Worm (Caenorhabditis elegans): ENCODE measurements around the gene T08G5.2.

Gene T08G5.2

DNA sequence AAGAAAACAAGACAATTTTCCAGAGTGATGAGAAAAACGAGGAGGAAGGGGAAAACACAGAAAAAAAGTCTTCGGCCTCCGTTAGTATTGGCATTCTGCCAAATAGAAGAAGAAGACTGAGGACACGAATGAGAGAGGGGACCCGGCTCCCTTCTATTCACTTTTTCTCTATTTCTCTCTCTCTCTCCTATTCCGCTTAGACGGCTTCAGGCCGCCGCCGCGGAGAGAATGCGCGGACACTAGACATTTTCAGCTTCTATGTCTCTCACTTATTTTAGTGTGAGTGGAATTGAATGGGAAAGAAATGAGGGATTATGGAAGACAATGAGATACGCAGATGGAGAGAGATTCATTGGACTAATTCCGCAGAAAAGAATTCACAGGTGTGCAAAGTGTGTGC lies 19.3 kb downstream of the T08G5.2 start:
- TF ChIP-seq ham-2 (GFP tag; optimal IDR thresholded peaks at IDR 0.05) (peak; percentile 21), ces-1 (GFP tag; optimal IDR thresholded peaks at IDR 0.05) (peak; percentile 1), ceh-43 (GFP tag; optimal IDR thresholded peaks at IDR 0.05) (no peak)

DNA sequence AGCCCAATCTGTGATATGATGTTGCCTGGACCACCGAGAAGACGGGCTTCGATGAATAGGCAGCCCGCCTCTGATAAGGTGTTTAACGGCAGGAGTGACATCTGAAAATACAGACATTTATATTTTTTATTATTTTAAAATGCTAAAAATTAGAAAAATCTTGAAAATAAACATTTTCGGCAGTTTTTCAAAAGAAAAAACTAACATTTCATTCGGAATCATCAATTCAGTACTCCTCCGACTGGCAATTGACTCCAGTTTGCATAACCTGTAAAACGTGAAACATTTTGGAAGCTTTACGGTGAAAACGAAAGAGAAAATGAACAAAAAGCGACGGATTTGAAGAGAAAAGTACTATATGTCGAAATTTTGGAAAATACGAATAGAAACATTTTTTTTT lies 20.3 kb downstream of the T08G5.2 start, which contains the start of gene ric-7:
Gene ric-7, minus strand, starts transcription at position 101 of the 400 bp plus-strand sequence.
- TF ChIP-seq blmp-1 (tag; optimal IDR thresholded peaks at IDR 0.05) = no peak
- no peak for TF ChIP-seq lsy-2 (tag; optimal IDR thresholded peaks at IDR 0.05)
- no peak for TF ChIP-seq ces-1 (GFP tag; optimal IDR thresholded peaks at IDR 0.05)
- no peak for TF ChIP-seq tbx-8 (GFP tag; optimal IDR thresholded peaks at IDR 0.05)
- no peak for TF ChIP-seq ceh-83 (GFP tag; optimal IDR thresholded peaks at IDR 0.05)
- no peak for TF ChIP-seq lin-32 (GFP tag; optimal IDR thresholded peaks at IDR 0.05)
- TF ChIP-seq M03D4.4 (tag; optimal IDR thresholded peaks at IDR 0.05) = no peak
- no peak for TF ChIP-seq mep-1 (tag; optimal IDR thresholded peaks at IDR 0.05)
- TF ChIP-seq pha-4 (tag; optimal IDR thresholded peaks at IDR 0.05) = no peak
- no peak for TF ChIP-seq nhr-76 (tag; optimal IDR thresholded peaks at IDR 0.05)
- TF ChIP-seq bed-3 (GFP tag; optimal IDR thresholded peaks at IDR 0.05) = no peak
- no peak for TF ChIP-seq unc-120 (tag; optimal IDR thresholded peaks at IDR 0.05; ENCODE audit: poor library complexity, severe bottlenecking)
- no peak for TF ChIP-seq ztf-11 (tag; optimal IDR thresholded peaks at IDR 0.05)
- TF ChIP-seq unc-62 (GFP tag; optimal IDR thresholded peaks at IDR 0.05) = no peak
- no peak for TF ChIP-seq ceh-39 (tag; optimal IDR thresholded peaks at IDR 0.05)

DNA sequence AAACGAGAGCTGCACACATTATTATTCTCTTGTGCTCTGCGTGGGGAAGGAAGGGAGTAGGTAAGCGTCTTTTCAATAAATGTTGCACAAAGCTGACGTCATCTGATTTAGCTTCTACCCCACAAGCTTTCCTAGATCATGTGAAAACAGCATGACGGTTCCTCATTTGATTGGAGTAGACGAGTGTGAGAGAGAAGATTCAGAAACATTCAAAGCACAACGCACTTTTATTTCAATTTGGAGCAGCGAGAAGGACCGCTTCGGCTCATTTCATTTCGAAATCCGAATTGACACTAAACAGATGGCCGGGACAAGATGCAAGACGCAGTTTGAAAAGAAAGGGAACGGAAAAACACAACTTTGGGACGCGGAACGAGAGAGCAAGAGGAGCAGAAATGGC lies 21.8 kb downstream of the T08G5.2 start:
- TF ChIP-seq unc-62 (GFP tag; optimal IDR thresholded peaks at IDR 0.05) (peak; percentile 18), drap-1 (GFP tag; optimal IDR thresholded peaks at IDR 0.05) (no peak), hlh-1 (tag; optimal IDR thresholded peaks at IDR 0.05) (peak; percentile 45), unc-120 (tag; optimal IDR thresholded peaks at IDR 0.05; ENCODE audit: poor library complexity, severe bottlenecking) (peak; percentile 16), mep-1 (tag; optimal IDR thresholded peaks at IDR 0.05) (no peak), mls-2 (tag; optimal IDR thresholded peaks at IDR 0.05) (no peak), blmp-1 (tag; optimal IDR thresholded peaks at IDR 0.05) (no peak), snpc-4 (tag; optimal IDR thresholded peaks at IDR 0.05) (no peak), ces-1 (GFP tag; optimal IDR thresholded peaks at IDR 0.05) (peak; percentile 56)

DNA sequence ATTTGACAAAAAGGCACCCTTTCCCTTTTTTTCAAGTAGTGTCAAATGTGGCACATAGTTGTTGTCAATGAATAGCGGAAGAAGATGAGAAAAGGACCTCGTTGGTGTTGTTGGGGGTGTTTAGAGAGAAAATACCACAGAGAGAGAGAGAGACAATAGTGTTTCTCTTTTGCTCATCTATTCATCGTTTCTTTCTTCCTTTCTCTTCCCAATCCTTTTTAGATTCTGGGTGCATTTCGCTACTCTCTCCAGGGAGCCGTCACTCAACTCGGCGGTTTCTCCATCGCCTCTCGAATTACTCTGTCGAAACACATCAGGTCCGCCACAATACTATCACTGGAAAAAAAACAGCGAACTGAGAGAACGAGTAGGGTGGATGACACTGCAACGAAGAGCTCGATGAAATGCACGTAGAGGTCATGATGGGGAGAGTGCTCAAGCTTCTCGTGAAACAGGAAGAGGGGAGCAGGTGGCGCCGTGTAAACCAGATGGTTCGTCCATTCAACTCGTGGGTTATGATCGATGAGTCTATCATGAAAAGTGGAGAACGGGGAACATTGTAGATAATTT lies 22.4 kb downstream of the T08G5.2 start:
- TF ChIP-seq bed-3 (GFP tag; optimal IDR thresholded peaks at IDR 0.05) (no peak), ces-1 (GFP tag; optimal IDR thresholded peaks at IDR 0.05) (peak; percentile 32)

DNA sequence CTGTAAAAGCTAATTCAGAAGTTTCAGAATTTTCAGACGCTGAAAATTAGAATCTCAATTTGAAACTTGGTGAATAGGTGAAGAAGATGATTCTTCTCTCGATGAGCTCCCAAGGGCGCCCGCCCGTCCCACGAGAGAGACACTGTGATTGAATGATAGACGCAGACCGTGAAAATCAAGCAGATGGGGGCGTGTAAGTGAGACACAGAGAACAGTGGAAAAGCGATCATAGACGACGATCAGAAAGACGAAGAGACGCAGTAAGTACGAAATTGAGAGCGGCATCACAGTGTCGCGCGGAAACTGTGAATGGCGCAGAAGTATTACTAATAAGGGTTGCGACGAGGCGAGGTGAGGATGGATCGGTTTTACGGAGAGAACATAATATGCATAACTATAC lies 23.7 kb downstream of the T08G5.2 start:
- TF ChIP-seq lsy-2 (tag; optimal IDR thresholded peaks at IDR 0.05) = no peak
- TF ChIP-seq pha-4 (tag; optimal IDR thresholded peaks at IDR 0.05) = peak; percentile 21
- peak; percentile 44 for TF ChIP-seq ham-2 (GFP tag; optimal IDR thresholded peaks at IDR 0.05)

DNA sequence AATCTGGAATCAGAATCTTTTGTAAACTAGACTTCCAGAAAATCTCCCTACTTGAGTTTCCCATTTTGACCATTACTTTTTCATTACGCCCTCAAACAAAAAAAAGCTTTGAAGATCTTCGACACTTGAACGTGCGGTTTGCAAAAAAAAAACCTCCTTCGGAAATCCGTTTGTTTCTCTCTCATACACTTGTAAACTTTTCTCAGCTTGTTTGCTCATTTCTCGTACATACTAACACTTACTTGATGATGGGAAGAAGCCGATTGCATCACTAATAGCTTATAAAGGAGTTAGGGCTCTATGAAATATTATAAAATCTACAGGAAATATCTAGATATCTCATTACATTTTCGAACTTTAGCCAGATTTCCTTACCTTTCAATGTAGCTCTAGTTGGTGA lies 24.2 kb downstream of the T08G5.2 start:
- TF ChIP-seq nhr-2 (tag; optimal IDR thresholded peaks at IDR 0.05) (no peak), nhr-76 (tag; optimal IDR thresholded peaks at IDR 0.05) (no peak), ceh-43 (GFP tag; optimal IDR thresholded peaks at IDR 0.05) (no peak), pha-4 (tag; optimal IDR thresholded peaks at IDR 0.05) (no peak), unc-62 (GFP tag; optimal IDR thresholded peaks at IDR 0.05) (no peak), mab-5 (tag; optimal IDR thresholded peaks at IDR 0.05) (no peak), flh-1 (GFP tag; optimal IDR thresholded peaks at IDR 0.05) (no peak), sem-2 (GFP tag; optimal IDR thresholded peaks at IDR 0.05) (no peak)

DNA sequence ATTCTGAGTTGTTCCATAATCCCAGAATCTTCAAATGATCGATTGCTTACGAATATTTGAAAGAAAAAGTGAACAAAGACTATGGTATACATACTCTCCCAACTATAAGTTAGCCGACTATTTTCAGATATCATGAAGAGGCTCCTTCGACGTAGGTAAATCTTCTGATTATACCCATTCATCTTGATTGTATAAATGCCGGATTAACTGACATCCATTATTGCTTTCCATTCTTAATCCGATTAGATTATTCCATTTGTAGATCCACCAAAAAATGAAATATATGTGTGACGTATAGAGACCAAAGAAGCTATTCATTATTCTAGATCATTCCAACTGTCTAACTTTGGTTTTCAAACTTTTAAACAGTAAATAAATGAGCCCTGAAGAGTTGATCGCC lies 32.6 kb downstream of the T08G5.2 start:
- no peak for TF ChIP-seq zip-8 (tag; optimal IDR thresholded peaks at IDR 0.05)

DNA sequence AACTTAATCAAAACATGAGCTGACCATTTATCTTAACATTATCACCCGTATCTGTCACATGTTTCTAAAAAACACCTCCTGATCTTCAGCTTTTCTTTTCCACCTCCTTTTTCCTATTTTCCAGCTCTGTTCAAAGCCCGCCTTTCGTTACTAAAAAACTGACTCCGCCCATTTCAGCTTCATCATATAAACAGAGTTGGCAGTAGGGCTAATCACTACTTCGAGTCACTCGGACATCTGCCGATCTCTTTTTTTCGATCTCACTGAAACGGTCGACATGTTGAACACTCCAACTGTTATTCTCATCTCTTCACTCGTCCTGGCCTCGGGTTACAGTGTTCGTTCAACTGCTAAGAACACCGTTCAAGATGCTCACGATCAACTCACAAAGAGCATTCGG lies 33.6 kb downstream of the T08G5.2 start, which contains the start of gene droe-4:
Gene droe-4, plus strand, starts transcription at position 172 of the 400 bp plus-strand sequence.
- TF ChIP-seq pha-4 (tag; optimal IDR thresholded peaks at IDR 0.05) (no peak), bed-3 (GFP tag; optimal IDR thresholded peaks at IDR 0.05) (no peak), nhr-237 (tag; optimal IDR thresholded peaks at IDR 0.05) (no peak), unc-62 (GFP tag; optimal IDR thresholded peaks at IDR 0.05) (no peak), lsy-2 (tag; optimal IDR thresholded peaks at IDR 0.05) (no peak), lin-32 (GFP tag; optimal IDR thresholded peaks at IDR 0.05) (no peak), ztf-11 (tag; optimal IDR thresholded peaks at IDR 0.05) (no peak), unc-39 (tag; optimal IDR thresholded peaks at IDR 0.05) (no peak), mab-5 (tag; optimal IDR thresholded peaks at IDR 0.05) (no peak), ham-2 (GFP tag; optimal IDR thresholded peaks at IDR 0.05) (no peak), ces-1 (GFP tag; optimal IDR thresholded peaks at IDR 0.05) (no peak), blmp-1 (tag; optimal IDR thresholded peaks at IDR 0.05) (no peak), sptf-1 (tag; optimal IDR thresholded peaks at IDR 0.05) (no peak), ceh-83 (GFP tag; optimal IDR thresholded peaks at IDR 0.05) (no peak), ceh-39 (tag; optimal IDR thresholded peaks at IDR 0.05) (no peak), mls-2 (tag; optimal IDR thresholded peaks at IDR 0.05) (no peak), nhr-2 (tag; optimal IDR thresholded peaks at IDR 0.05) (no peak), unc-120 (tag; optimal IDR thresholded peaks at IDR 0.05; ENCODE audit: poor library complexity, severe bottlenecking) (no peak), lin-13 (tag; optimal IDR thresholded peaks at IDR 0.05) (no peak)

Measured in whole organism, mixed stage, embryonic.